Fruit fly (Drosophila melanogaster): ENCODE measurements around the gene CG46412.

DNA sequence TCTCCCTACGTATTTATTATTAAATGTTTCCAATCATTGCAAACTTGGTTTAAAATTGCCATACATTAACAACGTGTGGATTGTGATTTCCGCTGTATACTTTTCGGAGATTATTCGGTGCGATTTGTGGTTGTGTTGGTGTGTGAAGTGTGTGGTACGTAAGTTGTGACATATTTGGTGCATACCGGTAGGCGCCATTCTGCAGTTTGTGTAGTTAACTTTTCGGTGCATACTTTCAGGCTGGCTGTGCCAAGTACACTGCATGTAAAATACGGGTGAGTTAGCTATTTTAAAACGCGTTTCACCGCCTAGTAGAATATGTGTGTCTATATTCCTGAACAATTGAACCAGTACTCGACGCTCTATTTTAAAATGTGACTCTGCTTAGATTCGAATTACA lies 40.6 kb downstream of the CG46412 start:
- TF ChIP-seq Sin3A (optimal IDR thresholded peaks at IDR 0.05) (no peak), insv (optimal IDR thresholded peaks at IDR 0.05) (no peak), ttk (optimal IDR thresholded peaks at IDR 0.05) (no peak), psq (optimal IDR thresholded peaks at IDR 0.05) (no peak), Myc (optimal IDR thresholded peaks at IDR 0.05) (no peak), h (optimal IDR thresholded peaks at IDR 0.05) (no peak)

Data from Kc167 (cell line).